Fruit fly (Drosophila melanogaster) whole organism, embryonic: ENCODE results near the gene ari-1.
A peak's percentile ranks its signal among the peaks of the same experiment; 100 is the strongest.

ENCODE experiments used
- Aef1 ChIP-seq: fragments of 200-800 bp; sonication (Bioruptor generic); IDR thresholded peaks from 3 replicates; pipeline ENCODE4 v1.3.6; 2022; ENCODE audit warnings: missing biosample characterization, missing genetic modification characterization
- BEAF-32 ChIP-seq: fragments of 200-800 bp; sonication (Bioruptor generic); optimal IDR thresholded peaks from 3 replicates; lab custom pipeline; 2017; ENCODE audit warnings: missing biosample characterization, missing genetic modification characterization, mild to moderate bottlenecking, moderate library complexity, missing genetic modification reagents
- CG10431 ChIP-seq: fragments of 200-800 bp; sonication (Bioruptor generic); optimal IDR thresholded peaks from 3 replicates; lab custom pipeline; 2018; ENCODE audit warnings: missing biosample characterization, mild to moderate bottlenecking, missing genetic modification characterization
- CG12659 ChIP-seq: fragments of 200-800 bp; sonication (Bioruptor generic); optimal IDR thresholded peaks from 3 replicates; lab custom pipeline; 2017; ENCODE audit warnings: mild to moderate bottlenecking, missing biosample characterization, missing genetic modification reagents, missing genetic modification characterization
- CG12744 ChIP-seq: fragments of 200-800 bp; sonication (Bioruptor generic); optimal IDR thresholded peaks from 2 replicates; lab custom pipeline; 2016; ENCODE audit warnings: missing biosample characterization, missing genetic modification characterization
- CG12769 ChIP-seq: fragments of 200-800 bp; sonication (Bioruptor generic); optimal IDR thresholded peaks from 2 replicates; lab custom pipeline; 2019; ENCODE audit warnings: missing biosample characterization, mild to moderate bottlenecking, missing genetic modification characterization, moderate library complexity
- CG13775 ChIP-seq: fragments of 200-800 bp; sonication (Bioruptor generic); optimal IDR thresholded peaks from 3 replicates; lab custom pipeline; 2017; ENCODE audit warnings: missing biosample characterization, mild to moderate bottlenecking, missing genetic modification characterization
- CG14050 ChIP-seq: fragments of 200-800 bp; sonication (Bioruptor generic); IDR thresholded peaks from 3 replicates; pipeline ENCODE4 v1.3.6; 2022; ENCODE audit warnings: missing biosample characterization, missing genetic modification characterization
- CG14441 ChIP-seq: fragments of 200-800 bp; sonication (Bioruptor generic); IDR thresholded peaks from 2 replicates; pipeline ENCODE4 v1.3.6; 2022; ENCODE audit warnings: missing biosample characterization, missing genetic modification characterization
- CG15011 ChIP-seq: fragments of 200-800 bp; sonication (Bioruptor generic); optimal IDR thresholded peaks from 3 replicates; lab custom pipeline; 2018; ENCODE audit warnings: missing biosample characterization, mild to moderate bottlenecking, missing genetic modification characterization
- CG1529 ChIP-seq: fragments of 200-800 bp; sonication (Bioruptor generic); optimal IDR thresholded peaks from 3 replicates; lab custom pipeline; 2018; ENCODE audit warnings: missing biosample characterization, missing genetic modification characterization
- CG15601 ChIP-seq: fragments of 200-800 bp; sonication (Bioruptor generic); optimal IDR thresholded peaks from 3 replicates; lab custom pipeline; 2019; ENCODE audit warnings: missing biosample characterization, mild to moderate bottlenecking, missing genetic modification characterization, moderate library complexity
- CG1647 ChIP-seq: fragments of 200-800 bp; sonication (Bioruptor generic); optimal IDR thresholded peaks from 3 replicates; lab custom pipeline; 2016; ENCODE audit warnings: missing biosample characterization, missing genetic modification characterization
- CG16815 ChIP-seq: fragments of 200-800 bp; sonication (Bioruptor generic); optimal IDR thresholded peaks from 3 replicates; lab custom pipeline; 2017; ENCODE audit warnings: missing biosample characterization, mild to moderate bottlenecking, missing genetic modification characterization
- CG18262 ChIP-seq: fragments of 200-800 bp; optimal IDR thresholded peaks from 3 replicates; lab custom pipeline; 2019; ENCODE audit warnings: missing biosample characterization, mild to moderate bottlenecking, missing genetic modification characterization, moderate library complexity
- CG2678 ChIP-seq: fragments of 200-800 bp; sonication (Bioruptor generic); optimal IDR thresholded peaks from 3 replicates; lab custom pipeline; 2019; ENCODE audit warnings: missing biosample characterization, mild to moderate bottlenecking, missing genetic modification characterization, moderate library complexity
- CG3065 ChIP-seq: fragments of 200-800 bp; sonication (Bioruptor generic); optimal IDR thresholded peaks from 2 replicates; lab custom pipeline; 2016; ENCODE audit warnings: missing biosample characterization, missing genetic modification characterization
- CG3995 ChIP-seq: fragments of 200-800 bp; sonication (Bioruptor generic); optimal IDR thresholded peaks from 3 replicates; lab custom pipeline; 2016; ENCODE audit warnings: missing biosample characterization, missing genetic modification characterization
- CG4360 ChIP-seq: fragments of 200-800 bp; sonication (Bioruptor generic); IDR thresholded peaks from 2 replicates; pipeline ENCODE4 v1.3.6; 2022; ENCODE audit warnings: missing biosample characterization, missing genetic modification characterization
- CG4404 ChIP-seq: fragments of 200-800 bp; sonication (Bioruptor generic); IDR thresholded peaks from 2 replicates; pipeline ENCODE4 v1.3.6; 2022; ENCODE audit warnings: missing biosample characterization, missing genetic modification characterization
- CG6175 ChIP-seq: fragments of 200-800 bp; sonication (Bioruptor generic); IDR thresholded peaks from 3 replicates; pipeline ENCODE4 v1.3.6; 2022; ENCODE audit warnings: missing biosample characterization, missing genetic modification characterization
- CG9932 ChIP-seq: fragments of 200-800 bp; sonication (Bioruptor generic); IDR thresholded peaks from 2 replicates; pipeline ENCODE4 v1.3.6; 2022; ENCODE audit warnings: missing biosample characterization, missing genetic modification characterization
- CoRest ChIP-seq: fragments of 200-800 bp; sonication (Bioruptor generic); optimal IDR thresholded peaks from 3 replicates; lab custom pipeline; 2018; ENCODE audit warnings: missing biosample characterization, mild to moderate bottlenecking, missing genetic modification characterization, moderate library complexity
- Deaf1 ChIP-seq: fragments of 200-800 bp; optimal IDR thresholded peaks from 3 replicates; lab custom pipeline; 2019; ENCODE audit warnings: missing biosample characterization, mild to moderate bottlenecking, missing genetic modification characterization, moderate library complexity
- Elba2 ChIP-seq: fragments of 200-800 bp; sonication (Bioruptor generic); optimal IDR thresholded peaks from 3 replicates; lab custom pipeline; 2016; ENCODE audit warnings: missing biosample characterization, missing genetic modification characterization
- Fer1 ChIP-seq: fragments of 200-800 bp; sonication (Bioruptor generic); optimal IDR thresholded peaks from 2 replicates; lab custom pipeline; 2017; ENCODE audit warnings: missing biosample characterization, mild to moderate bottlenecking, missing genetic modification characterization
- Fer3 ChIP-seq: fragments of 200-800 bp; sonication (Bioruptor generic); optimal IDR thresholded peaks from 2 replicates; lab custom pipeline; 2018; ENCODE audit warnings: missing biosample characterization, mild to moderate bottlenecking, missing genetic modification characterization, moderate library complexity
- Gug ChIP-seq: fragments of 200-800 bp; sonication (Bioruptor generic); IDR thresholded peaks from 4 replicates; pipeline ENCODE4 v1.3.6; 2022; ENCODE audit warnings: missing biosample characterization, missing genetic modification characterization
- H2.0 ChIP-seq: fragments of 200-800 bp; sonication (Bioruptor generic); IDR thresholded peaks from 2 replicates; pipeline ENCODE4 v1.3.6; 2022; ENCODE audit warnings: missing biosample characterization, missing genetic modification characterization
- HmgZ ChIP-seq: fragments of 200-800 bp; sonication (Bioruptor generic); optimal IDR thresholded peaks from 2 replicates; lab custom pipeline; 2018; ENCODE audit warnings: missing biosample characterization, mild to moderate bottlenecking, missing genetic modification characterization
- MBD-R2 ChIP-seq: fragments of 200-800 bp; sonication (Bioruptor generic); IDR thresholded peaks from 2 replicates; pipeline ENCODE4 v1.3.6; 2022; ENCODE audit warnings: missing biosample characterization, missing genetic modification characterization
- NFAT ChIP-seq: fragments of 200-800 bp; sonication (Bioruptor generic); IDR thresholded peaks from 2 replicates; pipeline ENCODE4 v1.3.6; 2022; ENCODE audit warnings: missing biosample characterization, missing genetic modification characterization
- Sry-β ChIP-seq: fragments of 200-800 bp; sonication (Bioruptor generic); optimal IDR thresholded peaks from 2 replicates; lab custom pipeline; 2018; ENCODE audit warnings: missing biosample characterization, mild to moderate bottlenecking, missing genetic modification characterization, moderate library complexity
- bcd ChIP-seq: fragments of 200-800 bp; sonication (Bioruptor generic); optimal IDR thresholded peaks from 2 replicates; lab custom pipeline; 2017; ENCODE audit warnings: missing biosample characterization, mild to moderate bottlenecking, missing genetic modification characterization
- chinmo ChIP-seq: fragments of 200-800 bp; sonication (Bioruptor generic); IDR thresholded peaks from 4 replicates; pipeline ENCODE4 v1.3.6; 2022; ENCODE audit warnings: missing biosample characterization, missing genetic modification characterization; ENCODE audit not compliant: partially characterized antibody
- ci ChIP-seq: fragments of 200-800 bp; sonication (Bioruptor generic); IDR thresholded peaks from 3 replicates; pipeline ENCODE4 v1.3.6; 2022; ENCODE audit warnings: missing biosample characterization, missing genetic modification characterization
- dmrt11E ChIP-seq: fragments of 200-800 bp; sonication (Bioruptor generic); optimal IDR thresholded peaks from 3 replicates; lab custom pipeline; 2018; ENCODE audit warnings: missing biosample characterization, mild to moderate bottlenecking, missing genetic modification characterization, moderate library complexity
- gcm2 ChIP-seq: fragments of 200-800 bp; sonication (Bioruptor generic); optimal IDR thresholded peaks from 2 replicates; lab custom pipeline; 2016; ENCODE audit warnings: missing biosample characterization, missing genetic modification characterization
- gro ChIP-seq: fragments of 200-800 bp; sonication (Bioruptor generic); optimal IDR thresholded peaks from 2 replicates; lab custom pipeline; 2016; ENCODE audit warnings: missing biosample characterization, missing genetic modification characterization
- pros ChIP-seq: fragments of 200-800 bp; sonication (Bioruptor generic); optimal IDR thresholded peaks from 3 replicates; lab custom pipeline; 2019; ENCODE audit warnings: missing biosample characterization, mild to moderate bottlenecking, missing genetic modification characterization, moderate library complexity
- sisA ChIP-seq: fragments of 200-800 bp; sonication (Bioruptor generic); IDR thresholded peaks from 2 replicates; pipeline ENCODE4 v1.3.6; 2022; ENCODE audit warnings: missing biosample characterization, missing genetic modification characterization
- sna ChIP-seq: fragments of 200-800 bp; sonication (Bioruptor generic); IDR thresholded peaks from 2 replicates; pipeline ENCODE4 v1.3.6; 2022; ENCODE audit warnings: missing biosample characterization, missing genetic modification characterization; ENCODE audit not compliant: partially characterized antibody
- sob ChIP-seq: fragments of 200-800 bp; sonication (Bioruptor generic); IDR thresholded peaks from 2 replicates; pipeline ENCODE4 v1.3.6; 2022; ENCODE audit warnings: missing biosample characterization, missing genetic modification characterization
- stwl ChIP-seq: fragments of 200-800 bp; sonication (Bioruptor generic); optimal IDR thresholded peaks from 3 replicates; lab custom pipeline; 2018; ENCODE audit warnings: missing biosample characterization, mild to moderate bottlenecking, missing genetic modification characterization, moderate library complexity
- tap ChIP-seq: fragments of 200-800 bp; optimal IDR thresholded peaks from 3 replicates; lab custom pipeline; 2019; ENCODE audit warnings: missing biosample characterization, mild to moderate bottlenecking, missing genetic modification characterization, moderate library complexity
- toy ChIP-seq: fragments of 200-800 bp; sonication (Bioruptor generic); IDR thresholded peaks from 2 replicates; pipeline ENCODE4 v1.3.6; 2022; ENCODE audit warnings: missing biosample characterization, missing genetic modification characterization
- ttk ChIP-seq: fragments of 200-800 bp; sonication (Bioruptor generic); IDR thresholded peaks from 2 replicates; pipeline ENCODE4 v2.1.2; 2022; ENCODE audit warnings: missing biosample characterization, missing genetic modification characterization
- unc-4 ChIP-seq: fragments of 200-800 bp; sonication (Bioruptor generic); IDR thresholded peaks from 2 replicates; pipeline ENCODE4 v1.3.6; 2022; ENCODE audit warnings: missing biosample characterization, missing genetic modification characterization; ENCODE audit not compliant: partially characterized antibody
- zen ChIP-seq: fragments of 200-800 bp; sonication (Bioruptor generic); optimal IDR thresholded peaks from 3 replicates; lab custom pipeline; 2018; ENCODE audit warnings: missing biosample characterization, mild to moderate bottlenecking, missing genetic modification characterization, moderate library complexity
- zfh2 ChIP-seq: fragments of 200-800 bp; sonication (Bioruptor generic); optimal IDR thresholded peaks from 2 replicates; lab custom pipeline; 2016; ENCODE audit warnings: missing biosample characterization, missing genetic modification characterization

ari-1 gene

DNA sequence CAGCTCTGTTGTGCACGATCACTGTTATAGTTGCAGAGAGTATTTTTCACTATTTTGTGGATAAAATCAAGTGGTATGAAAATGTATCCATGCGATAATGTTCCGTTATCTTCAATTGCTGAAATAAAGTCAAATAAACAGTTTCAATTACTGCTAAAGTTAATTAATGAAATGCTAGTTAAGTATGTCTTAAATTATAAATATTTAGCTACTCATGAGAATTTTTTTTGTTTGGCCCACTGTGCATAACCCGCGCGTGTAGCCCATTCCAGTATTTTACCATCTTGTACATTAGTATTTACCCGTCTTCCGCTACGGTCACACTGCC, 52.1 kb downstream of the ari-1 start, which contains the start of gene Ada3 (continued):
- TF ChIP-seq Fer3 (tag; lab: Kevin White, UChicago) (peak; percentile 61), CG4404 (peak; percentile 62), unc-4 (no peak), Sry-β (GFP tag; lab: Kevin White, UChicago) (no peak), tap (tag; lab: Kevin White, UChicago) (peak; percentile 29), dmrt11E (tag; lab: Kevin White, UChicago) (peak; percentile 59), gcm2 (GFP tag; lab: Kevin White, UChicago) (peak; percentile 42), CG12659 (GFP tag; lab: Kevin White, UChicago) (peak; percentile 88), CG2678 (peak; percentile 74), CG3995 (GFP tag; lab: Kevin White, UChicago) (peak; percentile 92), CG18262 (tag; lab: Kevin White, UChicago) (peak; percentile 66), toy (GFP tag; lab: Robert Waterston, UW) (0 out of 2 replicates have a peak, but pooled peaks have one; percentile 35), bcd (GFP tag; lab: Kevin White, UChicago) (peak; percentile 79), gro (peak; percentile 48), CoRest (peak; percentile 79), zen (tag; lab: Kevin White, UChicago) (peak; percentile 58), CG1529 (GFP tag; lab: Kevin White, UChicago) (peak; percentile 65), CG15011 (GFP tag; lab: Kevin White, UChicago) (peak; percentile 42), HmgZ (tag; lab: Kevin White, UChicago) (peak; percentile 76), stwl (tag; lab: Kevin White, UChicago) (peak; percentile 46), CG13775 (GFP tag; lab: Kevin White, UChicago) (peak; percentile 74), CG4360 (GFP tag; lab: Robert Waterston, UW) (no peak), CG1647 (GFP tag; lab: Kevin White, UChicago) (peak; percentile 56), sob (GFP tag; lab: Robert Waterston, UW) (peak; percentile 74; the same call in 1 of the 2 replicates), sna (GFP tag; lab: Robert Waterston, UW) (no peak), CG14050 (peak; percentile 61), CG6175 (GFP tag; lab: Robert Waterston, UW) (0 out of 3 replicates have a peak, but pooled peaks have one; percentile 31), ttk (GFP tag; lab: Robert Waterston, UW) (peak; percentile 51), H2.0 (GFP tag; lab: Robert Waterston, UW) (peak; percentile 37; the same call in 1 of the 2 replicates), CG12744 (GFP tag; lab: Kevin White, UChicago) (peak; percentile 58), CG10431 (GFP tag; lab: Kevin White, UChicago) (no peak), sisA (GFP tag; lab: Robert Waterston, UW) (peak; percentile 67), BEAF-32 (peak; percentile 53), pros (no peak), Aef1 (GFP tag; lab: Robert Waterston, UW) (peak; percentile 63), Gug (peak; percentile 60; the same call in 2 of the 4 replicates)

DNA sequence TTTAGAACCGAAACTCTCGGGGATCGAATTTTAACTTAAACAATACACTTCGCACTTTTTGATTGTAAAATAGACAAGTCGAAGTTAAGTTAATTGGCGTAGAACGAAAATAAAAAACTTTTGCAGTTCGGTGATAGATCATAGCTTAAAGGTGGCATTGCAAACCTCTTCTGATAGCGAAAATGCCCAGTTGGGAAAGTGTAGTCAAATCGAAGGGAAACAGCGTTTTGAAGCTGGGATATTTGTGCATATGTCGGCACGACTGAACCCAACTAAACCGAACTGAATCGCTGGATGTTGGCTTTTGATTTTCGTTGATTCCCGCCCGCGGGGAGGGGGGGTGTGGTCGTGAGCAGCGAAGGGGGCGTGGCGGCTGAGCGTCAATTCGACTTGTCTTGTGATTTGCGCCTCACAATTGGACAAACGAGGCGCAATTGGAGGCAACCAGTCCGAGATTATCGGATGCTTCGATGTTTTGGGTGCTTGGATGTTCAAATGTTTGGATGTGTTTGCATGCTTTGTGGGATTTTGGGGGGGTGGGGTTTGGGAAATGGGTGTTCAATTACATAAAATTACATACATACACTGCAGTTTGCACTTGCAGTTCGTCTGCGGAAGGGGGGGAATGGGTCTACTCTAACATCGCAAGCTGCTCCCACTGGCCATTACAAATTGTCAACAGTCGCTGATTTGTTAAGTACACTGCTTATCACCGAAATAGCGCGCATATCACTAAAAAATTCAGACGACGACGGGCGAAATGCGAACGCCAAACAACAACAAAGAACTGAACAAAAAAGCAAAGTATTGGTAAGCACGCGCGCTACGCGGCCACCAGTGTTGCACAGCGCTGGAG, 52.7 kb downstream of the ari-1 start:
- TF ChIP-seq CG2678 (no peak), chinmo (0 out of 4 replicates have a peak, but pooled peaks have one; percentile 34), Elba2 (GFP tag; lab: Kevin White, UChicago) (peak; percentile 70), sob (GFP tag; lab: Robert Waterston, UW) (no peak), CG16815 (no peak), zfh2 (GFP tag; lab: Kevin White, UChicago) (no peak), CG12769 (tag; lab: Kevin White, UChicago) (peak; percentile 25), MBD-R2 (GFP tag; lab: Robert Waterston, UW) (no peak), CG3065 (peak; percentile 83), ci (peak; percentile 15; the same call in 1 of the 3 replicates), CG9932 (GFP tag; lab: Robert Waterston, UW) (no peak), CG15601 (tag; lab: Kevin White, UChicago) (no peak), Deaf1 (tag; lab: Kevin White, UChicago) (no peak), CG14441 (no peak), NFAT (GFP tag; lab: Robert Waterston, UW) (no peak), Fer1 (no peak)
